Fruit fly (Drosophila melanogaster) whole organism: ENCODE results near the gene CG12024.

ENCODE experiments used
- CG8478 ChIP-seq: fragments of >200 bp; optimal IDR thresholded peaks from 2 replicates; lab custom pipeline; 2018; ENCODE audit warnings: inconsistent platforms
- Dll ChIP-seq: fragments of >200 bp; optimal IDR thresholded peaks from 2 replicates; lab custom pipeline; 2017
- EcR ChIP-seq, 2 experiments: fragments of >200 bp; optimal IDR thresholded peaks; 2 replicates each; lab custom pipeline; 2017; ENCODE audit warnings: missing biosample characterization in 2 of 2, missing genetic modification characterization in 2 of 2, missing genetic modification reagents in 2 of 2
- pan ChIP-seq: fragments of >200 bp; optimal IDR thresholded peaks from 2 replicates; lab custom pipeline; 2017
- psq ChIP-seq: fragments of >200 bp; optimal IDR thresholded peaks from 2 replicates; lab custom pipeline; 2017
- usp ChIP-seq: fragments of >200 bp; optimal IDR thresholded peaks from 2 replicates; lab custom pipeline; 2017; ENCODE audit warnings: missing biosample characterization, missing genetic modification characterization, mixed read lengths

DNA sequence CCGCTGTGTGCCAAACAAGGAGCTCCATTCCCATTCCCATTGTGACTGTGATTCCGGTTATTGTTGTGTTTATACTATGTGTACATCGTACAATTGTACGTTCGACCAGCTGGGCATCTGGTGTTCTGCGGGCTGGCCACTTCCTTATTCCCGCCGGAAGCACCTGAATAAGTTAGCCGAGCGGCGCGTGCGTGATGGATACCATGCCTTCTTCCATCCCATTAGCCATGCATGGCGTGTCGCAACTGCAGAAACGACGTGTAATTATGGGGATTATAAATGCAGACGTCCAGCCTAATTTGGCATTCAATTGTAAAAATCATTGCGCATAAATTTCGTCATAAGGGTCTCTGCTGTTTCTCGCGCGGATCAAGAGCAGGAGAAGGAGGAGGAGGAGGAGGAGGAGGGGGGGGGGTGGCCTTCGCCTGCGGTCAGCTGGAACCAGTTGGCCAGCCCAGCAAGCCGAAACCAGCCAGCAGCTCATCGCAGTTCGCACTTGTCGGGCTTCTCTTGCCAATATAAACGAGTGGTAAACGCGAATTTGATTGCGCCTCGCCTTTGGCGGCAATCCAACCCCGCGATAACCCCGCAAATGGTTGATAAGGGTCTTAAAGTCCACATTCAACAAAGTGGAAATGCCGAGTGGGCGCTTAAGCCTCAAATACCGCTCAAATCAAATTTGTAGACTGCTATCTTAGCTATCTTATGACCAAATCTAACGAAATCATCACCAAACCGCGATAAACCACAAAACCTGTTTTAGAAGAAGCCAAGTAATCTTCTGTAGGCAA is 9.3 kb downstream of the CG12024 start:
- TF ChIP-seq usp (GFP tag; lab: Kevin White, UChicago) (no peak), EcR (GFP tag; optimal IDR thresholded peaks at IDR 0.05; lab: Kevin White, UChicago) (no peak), psq (lab: Kevin White, UChicago) (no peak), Dll (peak; percentile 42), pan (lab: Kevin White, UChicago) (no peak), CG8478 (lab: Kevin White, UChicago) (no peak)
